Worm (Caenorhabditis elegans) whole organism, late embryonic: ENCODE results near the gene ZK105.8.
A peak's percentile ranks its signal among the peaks of the same experiment; 100 is the strongest.

ENCODE experiments used
- C08G9.2 ChIP-seq: sonication (generic microtip); optimal IDR thresholded peaks from 2 replicates; lab custom pipeline; 2016; ENCODE audit warnings: mild to moderate bottlenecking, missing genetic modification characterization, moderate library complexity, missing compliant biosample characterization
- dmd-4 ChIP-seq: sonication (generic microtip); optimal IDR thresholded peaks from 2 replicates; lab custom pipeline; 2016; ENCODE audit warnings: borderline replicate concordance, missing genetic modification characterization, missing compliant biosample characterization
- elt-2 ChIP-seq: sonication (generic microtip); optimal IDR thresholded peaks from 2 replicates; lab custom pipeline; 2016; ENCODE audit warnings: missing genetic modification reagents, missing genetic modification characterization, missing compliant biosample characterization
- elt-4 ChIP-seq: sonication (generic microtip); optimal IDR thresholded peaks from 2 replicates; lab custom pipeline; 2016; ENCODE audit warnings: missing genetic modification characterization, missing compliant biosample characterization
- fkh-10 ChIP-seq: fragments of 150-350 bp; optimal IDR thresholded peaks from 2 replicates; lab custom pipeline; 2014; ENCODE audit warnings: missing biosample characterization, missing genetic modification reagents, missing genetic modification characterization
- lin-11 ChIP-seq: fragments of 200-800 bp; sonication (Bioruptor generic); optimal IDR thresholded peaks from 2 replicates; lab custom pipeline; 2018; ENCODE audit warnings: mild to moderate bottlenecking, missing genetic modification characterization, missing compliant biosample characterization
- nfya-1 ChIP-seq: sonication (generic microtip); optimal IDR thresholded peaks from 2 replicates; lab custom pipeline; 2017; ENCODE audit warnings: missing genetic modification characterization, mild to moderate bottlenecking, missing compliant biosample characterization, antibody characterized with exemption, moderate library complexity
- pqm-1 ChIP-seq: sonication (generic microtip); optimal IDR thresholded peaks from 2 replicates; lab custom pipeline; 2016; ENCODE audit warnings: missing genetic modification characterization, missing compliant biosample characterization
- rnt-1 ChIP-seq: sonication (generic microtip); optimal IDR thresholded peaks from 2 replicates; lab custom pipeline; 2016; ENCODE audit warnings: missing genetic modification characterization, missing compliant biosample characterization
- sox-4 ChIP-seq: sonication (generic microtip); optimal IDR thresholded peaks from 2 replicates; lab custom pipeline; 2017; ENCODE audit warnings: mild to moderate bottlenecking, missing genetic modification characterization, inconsistent platforms, missing compliant biosample characterization

ce11 chrV:7734909-7735308, 10.6 kb downstream of the ZK105.8 start, which contains the start of gene clic-1:
- TF ChIP-seq fkh-10 (GFP tag; lab: Kevin White, UChicago) (no peak), dmd-4 (no peak), elt-2 (no peak), C08G9.2 (tag; lab: Kevin White, UChicago) (no peak), sox-4 (tag; lab: Kevin White, UChicago) (no peak), elt-4 (tag; lab: Kevin White, UChicago) (no peak), nfya-1 (peak; percentile 74), pqm-1 (tag; lab: Kevin White, UChicago) (no peak), lin-11 (tag; lab: Kevin White, UChicago) (no peak), rnt-1 (tag; lab: Kevin White, UChicago) (peak; percentile 24)
